Worm (Caenorhabditis elegans) whole organism, L4/young adult: ENCODE data around the gene cyp-13B1.

Source experiments
- W03F9.2 ChIP-seq: fragments of 150-350 bp; optimal IDR thresholded peaks from 2 replicates; lab custom pipeline; 2014; ENCODE audit warnings: missing biosample characterization, missing genetic modification characterization
- dao-5 ChIP-seq: sonication (generic microtip); optimal IDR thresholded peaks from 2 replicates; lab custom pipeline; 2016; ENCODE audit warnings: missing genotype, missing genetic modification characterization, moderate library complexity, missing compliant biosample characterization
- him-1 ChIP-seq: sonication (generic microtip); optimal IDR thresholded peaks from 2 replicates; lab custom pipeline; 2016; ENCODE audit warnings: missing genotype, missing genetic modification reagents, missing genetic modification characterization, missing compliant biosample characterization

ce11 chrX:13435790-13436472 is 26.5 kb upstream of the cyp-13B1 start, which contains the start of gene jmjd-3.3:
- TF ChIP-seq him-1 (no peak), W03F9.2 (tag; lab: Kevin White, UChicago) (no peak), dao-5 (tag; lab: Kevin White, UChicago) (no peak)
